Fruit fly (Drosophila melanogaster) whole organism, embryonic: ENCODE data around the gene CG11267.

ENCODE experiments used
- CG16779 ChIP-seq: fragments of 200-800 bp; sonication (Bioruptor generic); IDR thresholded peaks from 2 replicates; pipeline ENCODE4 v1.3.6; 2022; ENCODE audit warnings: missing biosample characterization, missing genetic modification characterization
- CG3065 ChIP-seq: fragments of 200-800 bp; sonication (Bioruptor generic); optimal IDR thresholded peaks from 2 replicates; lab custom pipeline; 2016; ENCODE audit warnings: missing biosample characterization, missing genetic modification characterization
- CG6813 ChIP-seq: fragments of 200-800 bp; sonication (Bioruptor generic); optimal IDR thresholded peaks from 2 replicates; lab custom pipeline; 2017; ENCODE audit warnings: missing biosample characterization, missing genetic modification characterization, mild to moderate bottlenecking, moderate library complexity, missing genetic modification reagents
- CG8359 ChIP-seq: fragments of 200-800 bp; sonication (Bioruptor generic); optimal IDR thresholded peaks from 2 replicates; lab custom pipeline; 2017; ENCODE audit warnings: missing biosample characterization, mild to moderate bottlenecking, missing genetic modification characterization, borderline replicate concordance
- Rfx ChIP-seq: fragments of 200-800 bp; sonication (Bioruptor generic); IDR thresholded peaks from 2 replicates; pipeline ENCODE4 v1.3.6; 2022; ENCODE audit warnings: missing biosample characterization, missing genetic modification characterization
- fru ChIP-seq: fragments of >200 bp; optimal IDR thresholded peaks from 2 replicates; lab custom pipeline; 2017
- jigr1 ChIP-seq: fragments of 200-800 bp; sonication (Bioruptor generic); IDR thresholded peaks from 3 replicates; pipeline ENCODE4 v1.3.6; 2022; ENCODE audit warnings: missing biosample characterization, missing genetic modification characterization

DNA sequence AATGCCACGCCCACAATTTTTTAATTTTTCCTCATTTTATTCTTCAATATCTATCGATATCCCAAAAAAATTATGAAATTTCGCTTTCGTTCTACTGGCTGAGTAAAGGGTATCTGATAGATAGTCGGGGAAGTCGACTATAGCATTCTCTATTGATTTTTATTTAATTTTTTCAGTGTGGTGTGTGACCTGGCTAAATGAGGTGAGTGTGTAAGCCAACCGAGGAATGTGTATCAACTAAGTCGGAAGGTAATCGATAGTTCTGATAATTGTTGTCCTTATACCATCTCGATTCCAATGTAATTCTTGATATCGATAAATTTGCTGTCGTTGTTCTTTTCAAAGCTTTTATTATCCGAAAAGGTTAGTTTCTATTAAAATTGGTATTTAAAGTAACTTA is 9.4 kb upstream of the CG11267 start, which contains the start of gene CG11263:
- TF ChIP-seq jigr1 (GFP tag; lab: Robert Waterston, UW) (no peak), CG3065 (GFP tag; lab: Kevin White, UChicago) (peak; percentile 77), CG6813 (GFP tag; lab: Kevin White, UChicago) (no peak), Rfx (GFP tag; lab: Robert Waterston, UW) (peak; percentile 71), CG16779 (GFP tag; lab: Robert Waterston, UW) (no peak), CG8359 (GFP tag; lab: Kevin White, UChicago) (no peak), fru (no peak)
